Fruit fly (Drosophila melanogaster) whole organism, embryonic: Measurements from ENCODE around the gene mad2.
A peak's percentile ranks its signal among the peaks of the same experiment; 100 is the strongest.

Experiments
- B-H2 ChIP-seq: fragments of 200-800 bp; sonication (Bioruptor generic); optimal IDR thresholded peaks from 2 replicates; lab custom pipeline; 2018; ENCODE audit warnings: missing biosample characterization, mild to moderate bottlenecking, missing genetic modification characterization
- CG10209 ChIP-seq: fragments of 200-800 bp; sonication (Bioruptor generic); optimal IDR thresholded peaks from 3 replicates; lab custom pipeline; 2017; ENCODE audit warnings: missing biosample characterization, mild to moderate bottlenecking, missing genetic modification characterization, missing genetic modification reagents
- CG10267 ChIP-seq: fragments of 200-800 bp; sonication (Bioruptor generic); optimal IDR thresholded peaks from 2 replicates; lab custom pipeline; 2018; ENCODE audit warnings: missing biosample characterization, mild to moderate bottlenecking, missing genetic modification characterization, moderate library complexity
- CG11456 ChIP-seq: fragments of 200-800 bp; sonication (Bioruptor generic); IDR thresholded peaks from 3 replicates; pipeline ENCODE4 v1.3.6; 2022; ENCODE audit warnings: missing biosample characterization, missing genetic modification characterization
- CG12219 ChIP-seq: fragments of 200-800 bp; sonication (Bioruptor generic); optimal IDR thresholded peaks from 3 replicates; lab custom pipeline; 2018; ENCODE audit warnings: missing biosample characterization, mild to moderate bottlenecking, missing genetic modification characterization
- CG12659 ChIP-seq: fragments of 200-800 bp; sonication (Bioruptor generic); optimal IDR thresholded peaks from 3 replicates; lab custom pipeline; 2017; ENCODE audit warnings: mild to moderate bottlenecking, missing biosample characterization, missing genetic modification reagents, missing genetic modification characterization
- CG14710 ChIP-seq: fragments of 200-800 bp; sonication (Bioruptor generic); optimal IDR thresholded peaks from 3 replicates; lab custom pipeline; 2019; ENCODE audit warnings: missing biosample characterization, mild to moderate bottlenecking, missing genetic modification characterization, moderate library complexity
- CG1832 ChIP-seq: fragments of 200-800 bp; sonication (Bioruptor generic); optimal IDR thresholded peaks from 2 replicates; lab custom pipeline; 2017; ENCODE audit warnings: missing biosample characterization, mild to moderate bottlenecking, missing genetic modification characterization, inconsistent platforms
- CG2199 ChIP-seq: fragments of 200-800 bp; sonication (Bioruptor generic); IDR thresholded peaks from 3 replicates; pipeline ENCODE4 v1.3.6; 2022; ENCODE audit warnings: missing biosample characterization, missing genetic modification characterization
- CG31388 ChIP-seq: fragments of 200-800 bp; sonication (Bioruptor generic); optimal IDR thresholded peaks from 2 replicates; lab custom pipeline; 2016; ENCODE audit warnings: missing biosample characterization, missing genetic modification characterization
- CG3838 ChIP-seq: fragments of 200-800 bp; sonication (Bioruptor generic); optimal IDR thresholded peaks from 3 replicates; lab custom pipeline; 2016; ENCODE audit warnings: missing biosample characterization, missing genetic modification characterization
- CG4328 ChIP-seq: fragments of 200-800 bp; sonication (Bioruptor generic); optimal IDR thresholded peaks from 3 replicates; lab custom pipeline; 2017; ENCODE audit warnings: missing biosample characterization, missing genetic modification reagents, missing genetic modification characterization
- CG4707 ChIP-seq: fragments of 200-800 bp; sonication (Bioruptor generic); optimal IDR thresholded peaks from 2 replicates; lab custom pipeline; 2018; ENCODE audit warnings: missing biosample characterization, mild to moderate bottlenecking, missing genetic modification characterization, moderate library complexity
- CG7357 ChIP-seq: fragments of 200-800 bp; sonication (Bioruptor generic); IDR thresholded peaks from 3 replicates; pipeline ENCODE4 v1.3.6; 2022; ENCODE audit warnings: missing biosample characterization, missing genetic modification characterization
- CG8388 ChIP-seq: fragments of 200-800 bp; sonication (Bioruptor generic); optimal IDR thresholded peaks from 2 replicates; lab custom pipeline; 2019; ENCODE audit warnings: missing biosample characterization, mild to moderate bottlenecking, missing genetic modification characterization, moderate library complexity
- CG9215 ChIP-seq: fragments of 200-800 bp; sonication (Bioruptor generic); IDR thresholded peaks from 2 replicates; pipeline ENCODE4 v1.3.6; 2022; ENCODE audit warnings: missing biosample characterization, missing genetic modification characterization
- CG9797 ChIP-seq: fragments of 200-800 bp; sonication (Bioruptor generic); optimal IDR thresholded peaks from 3 replicates; lab custom pipeline; 2018; ENCODE audit warnings: missing biosample characterization, mild to moderate bottlenecking, missing genetic modification characterization
- CG9932 ChIP-seq: fragments of 200-800 bp; sonication (Bioruptor generic); IDR thresholded peaks from 2 replicates; pipeline ENCODE4 v1.3.6; 2022; ENCODE audit warnings: missing biosample characterization, missing genetic modification characterization
- CoRest ChIP-seq: fragments of 200-800 bp; sonication (Bioruptor generic); optimal IDR thresholded peaks from 3 replicates; lab custom pipeline; 2018; ENCODE audit warnings: missing biosample characterization, mild to moderate bottlenecking, missing genetic modification characterization, moderate library complexity
- Dip3 ChIP-seq: fragments of 200-800 bp; sonication (Bioruptor generic); optimal IDR thresholded peaks from 3 replicates; lab custom pipeline; 2016; ENCODE audit warnings: missing biosample characterization, missing genetic modification characterization
- Doc3 ChIP-seq: fragments of 200-800 bp; sonication (Bioruptor generic); IDR thresholded peaks from 3 replicates; pipeline ENCODE4 v1.3.6; 2022; ENCODE audit warnings: missing biosample characterization, missing genetic modification characterization; ENCODE audit not compliant: partially characterized antibody
- Gug ChIP-seq: fragments of 200-800 bp; sonication (Bioruptor generic); IDR thresholded peaks from 4 replicates; pipeline ENCODE4 v1.3.6; 2022; ENCODE audit warnings: missing biosample characterization, missing genetic modification characterization
- H15 ChIP-seq: fragments of 200-800 bp; sonication (Bioruptor generic); IDR thresholded peaks from 3 replicates; pipeline ENCODE4 v1.3.6; 2022; ENCODE audit warnings: missing biosample characterization, missing genetic modification characterization
- Hsf ChIP-seq: fragments of 200-800 bp; sonication (Bioruptor generic); optimal IDR thresholded peaks from 3 replicates; lab custom pipeline; 2016; ENCODE audit warnings: missing biosample characterization, missing genetic modification characterization
- MBD-R2 ChIP-seq: fragments of 200-800 bp; sonication (Bioruptor generic); IDR thresholded peaks from 2 replicates; pipeline ENCODE4 v1.3.6; 2022; ENCODE audit warnings: missing biosample characterization, missing genetic modification characterization
- Myb ChIP-seq: fragments of 200-800 bp; sonication (Bioruptor generic); optimal IDR thresholded peaks from 2 replicates; lab custom pipeline; 2016; ENCODE audit warnings: missing biosample characterization, missing genetic modification characterization
- Nf-YB ChIP-seq: fragments of 200-800 bp; sonication (Bioruptor generic); optimal IDR thresholded peaks from 3 replicates; lab custom pipeline; 2019; ENCODE audit warnings: missing biosample characterization, mild to moderate bottlenecking, missing genetic modification characterization, moderate library complexity
- PHDP ChIP-seq: fragments of 200-800 bp; sonication (Bioruptor generic); optimal IDR thresholded peaks from 3 replicates; lab custom pipeline; 2018; ENCODE audit warnings: missing biosample characterization, mild to moderate bottlenecking, missing genetic modification characterization, moderate library complexity
- Ptx1 ChIP-seq: fragments of 200-800 bp; sonication (Bioruptor generic); IDR thresholded peaks from 2 replicates; pipeline ENCODE4 v1.3.6; 2022; ENCODE audit warnings: missing biosample characterization, missing genetic modification characterization
- Scr ChIP-seq: fragments of 200-800 bp; sonication (Bioruptor generic); IDR thresholded peaks from 2 replicates; pipeline ENCODE4 v1.3.6; 2022; ENCODE audit warnings: missing biosample characterization, missing genetic modification characterization; ENCODE audit not compliant: partially characterized antibody
- ac ChIP-seq: fragments of 200-800 bp; sonication (Bioruptor generic); optimal IDR thresholded peaks from 3 replicates; lab custom pipeline; 2017; ENCODE audit warnings: missing biosample characterization, mild to moderate bottlenecking, missing genetic modification characterization
- amos ChIP-seq: fragments of 200-800 bp; sonication (Bioruptor generic); IDR thresholded peaks from 2 replicates; pipeline ENCODE4 v1.3.6; 2022; ENCODE audit warnings: missing biosample characterization, missing genetic modification characterization; ENCODE audit not compliant: partially characterized antibody
- chinmo ChIP-seq: fragments of 200-800 bp; sonication (Bioruptor generic); IDR thresholded peaks from 4 replicates; pipeline ENCODE4 v1.3.6; 2022; ENCODE audit warnings: missing biosample characterization, missing genetic modification characterization; ENCODE audit not compliant: partially characterized antibody
- en ChIP-seq: fragments of 200-800 bp; sonication (Bioruptor generic); optimal IDR thresholded peaks from 2 replicates; lab custom pipeline; 2016; ENCODE audit warnings: missing biosample characterization, missing genetic modification characterization
- gfzf ChIP-seq: fragments of 200-800 bp; sonication (Bioruptor generic); optimal IDR thresholded peaks from 2 replicates; lab custom pipeline; 2016; ENCODE audit warnings: missing biosample characterization, mild to moderate bottlenecking, missing genetic modification characterization, moderate library complexity
- ham ChIP-seq: fragments of 200-800 bp; sonication (Bioruptor generic); IDR thresholded peaks from 2 replicates; pipeline ENCODE4 v1.3.6; 2022; ENCODE audit warnings: missing biosample characterization, missing genetic modification characterization
- hb ChIP-seq: fragments of 200-800 bp; sonication (Bioruptor generic); IDR thresholded peaks from 3 replicates; pipeline ENCODE4 v1.3.6; 2022; ENCODE audit warnings: missing biosample characterization, missing genetic modification characterization; ENCODE audit not compliant: partially characterized antibody
- inv ChIP-seq: fragments of 200-800 bp; sonication (Bioruptor generic); IDR thresholded peaks from 2 replicates; pipeline ENCODE4 v1.3.6; 2022; ENCODE audit warnings: missing biosample characterization, missing genetic modification characterization; ENCODE audit not compliant: partially characterized antibody
- mirr ChIP-seq: fragments of 200-800 bp; sonication (Bioruptor generic); optimal IDR thresholded peaks from 3 replicates; lab custom pipeline; 2018; ENCODE audit warnings: missing biosample characterization, mild to moderate bottlenecking, missing genetic modification characterization
- nerfin-2 ChIP-seq: fragments of 200-800 bp; sonication (Bioruptor generic); IDR thresholded peaks from 2 replicates; pipeline ENCODE4 v1.3.6; 2022; ENCODE audit warnings: missing biosample characterization, missing genetic modification characterization; ENCODE audit not compliant: partially characterized antibody
- pb ChIP-seq: fragments of 200-800 bp; sonication (Bioruptor generic); optimal IDR thresholded peaks from 3 replicates; lab custom pipeline; 2016; ENCODE audit warnings: missing biosample characterization, missing genetic modification characterization
- pita ChIP-seq: fragments of 200-800 bp; sonication (Bioruptor generic); optimal IDR thresholded peaks from 2 replicates; lab custom pipeline; 2017; ENCODE audit warnings: missing biosample characterization, mild to moderate bottlenecking, missing genetic modification characterization
- slp2 ChIP-seq: fragments of 200-800 bp; sonication (Bioruptor generic); optimal IDR thresholded peaks from 2 replicates; lab custom pipeline; 2016; ENCODE audit warnings: missing biosample characterization, missing genetic modification characterization
- stwl ChIP-seq: fragments of 200-800 bp; sonication (Bioruptor generic); optimal IDR thresholded peaks from 3 replicates; lab custom pipeline; 2018; ENCODE audit warnings: missing biosample characterization, mild to moderate bottlenecking, missing genetic modification characterization, moderate library complexity
- trem ChIP-seq: fragments of 200-800 bp; optimal IDR thresholded peaks from 3 replicates; lab custom pipeline; 2019; ENCODE audit warnings: missing biosample characterization, mild to moderate bottlenecking, missing genetic modification characterization, moderate library complexity

mad2 gene

DNA sequence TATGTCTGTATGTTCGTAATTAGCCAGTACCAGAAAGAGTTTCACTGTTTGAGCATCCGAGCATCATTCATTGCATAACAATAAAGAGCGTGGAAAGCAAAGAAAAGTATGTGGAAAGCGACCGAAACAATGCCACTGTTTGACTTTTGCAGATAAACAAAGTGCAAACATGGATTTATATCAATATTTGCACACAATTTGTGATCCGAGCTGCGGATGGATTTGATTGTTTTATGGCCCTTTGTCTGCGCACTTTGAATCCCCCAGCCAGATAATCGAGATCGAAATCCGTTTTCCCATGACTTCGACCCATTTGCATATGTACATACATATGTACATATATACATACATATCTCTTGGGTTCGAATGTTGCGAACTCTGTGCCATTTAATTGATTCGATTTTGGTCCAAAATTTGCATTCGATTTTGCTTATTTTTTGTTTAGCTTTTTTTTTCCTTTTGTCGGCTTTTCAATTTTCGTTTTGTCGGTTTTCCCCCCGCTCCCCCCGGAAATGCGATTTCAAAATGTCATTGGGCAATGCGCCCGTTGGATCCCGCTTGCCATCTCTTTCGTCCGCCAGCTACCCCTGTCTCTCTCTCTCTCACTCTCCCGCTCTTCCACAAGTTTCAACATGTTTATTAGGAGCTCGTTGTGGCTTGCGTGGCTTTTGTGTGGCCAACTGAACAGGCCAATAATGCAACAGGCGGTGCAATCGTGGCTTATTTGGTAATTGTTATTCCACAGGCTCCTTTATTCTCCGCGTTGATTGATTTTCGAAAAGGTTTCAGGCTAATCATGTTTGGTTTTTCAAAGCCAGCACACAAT, 27.4 kb downstream of the mad2 start (continued):
- TF ChIP-seq Dip3 (no peak), H15 (GFP tag; lab: Robert Waterston, UW) (no peak), CG3838 (GFP tag; lab: Kevin White, UChicago) (no peak), Scr (GFP tag; lab: Robert Waterston, UW) (no peak), mirr (GFP tag; lab: Kevin White, UChicago) (no peak), CG14710 (tag; lab: Kevin White, UChicago) (no peak), CG7357 (GFP tag; lab: Robert Waterston, UW) (no peak), hb (GFP tag; lab: Robert Waterston, UW) (no peak), Hsf (GFP tag; lab: Kevin White, UChicago) (no peak), CG8388 (GFP tag; lab: Kevin White, UChicago) (no peak), CG9932 (GFP tag; lab: Robert Waterston, UW) (no peak), CG2199 (GFP tag; lab: Robert Waterston, UW) (no peak), CG4707 (GFP tag; lab: Kevin White, UChicago) (no peak), pita (GFP tag; lab: Kevin White, UChicago) (no peak), MBD-R2 (GFP tag; lab: Robert Waterston, UW) (no peak), CG4328 (GFP tag; lab: Kevin White, UChicago) (no peak), pb (GFP tag; lab: Kevin White, UChicago) (no peak), PHDP (tag; lab: Kevin White, UChicago) (peak; percentile 6), CG10209 (no peak), CG10267 (tag; lab: Kevin White, UChicago) (no peak), CG1832 (GFP tag; lab: Kevin White, UChicago) (peak; percentile 36), ac (GFP tag; lab: Kevin White, UChicago) (no peak), en (GFP tag; lab: Kevin White, UChicago) (no peak), Ptx1 (GFP tag; lab: Robert Waterston, UW) (no peak), CG9215 (GFP tag; lab: Robert Waterston, UW) (no peak), Doc3 (no peak), Nf-YB (GFP tag; lab: Kevin White, UChicago) (peak; percentile 34), ham (no peak), Gug (no peak), CG31388 (GFP tag; lab: Kevin White, UChicago) (no peak), stwl (no peak), CG12219 (GFP tag; lab: Kevin White, UChicago) (no peak), B-H2 (GFP tag; lab: Kevin White, UChicago) (no peak), CG11456 (GFP tag; lab: Robert Waterston, UW) (no peak)
- TF ChIP-seq, all 482 proteins: peak for 34

DNA sequence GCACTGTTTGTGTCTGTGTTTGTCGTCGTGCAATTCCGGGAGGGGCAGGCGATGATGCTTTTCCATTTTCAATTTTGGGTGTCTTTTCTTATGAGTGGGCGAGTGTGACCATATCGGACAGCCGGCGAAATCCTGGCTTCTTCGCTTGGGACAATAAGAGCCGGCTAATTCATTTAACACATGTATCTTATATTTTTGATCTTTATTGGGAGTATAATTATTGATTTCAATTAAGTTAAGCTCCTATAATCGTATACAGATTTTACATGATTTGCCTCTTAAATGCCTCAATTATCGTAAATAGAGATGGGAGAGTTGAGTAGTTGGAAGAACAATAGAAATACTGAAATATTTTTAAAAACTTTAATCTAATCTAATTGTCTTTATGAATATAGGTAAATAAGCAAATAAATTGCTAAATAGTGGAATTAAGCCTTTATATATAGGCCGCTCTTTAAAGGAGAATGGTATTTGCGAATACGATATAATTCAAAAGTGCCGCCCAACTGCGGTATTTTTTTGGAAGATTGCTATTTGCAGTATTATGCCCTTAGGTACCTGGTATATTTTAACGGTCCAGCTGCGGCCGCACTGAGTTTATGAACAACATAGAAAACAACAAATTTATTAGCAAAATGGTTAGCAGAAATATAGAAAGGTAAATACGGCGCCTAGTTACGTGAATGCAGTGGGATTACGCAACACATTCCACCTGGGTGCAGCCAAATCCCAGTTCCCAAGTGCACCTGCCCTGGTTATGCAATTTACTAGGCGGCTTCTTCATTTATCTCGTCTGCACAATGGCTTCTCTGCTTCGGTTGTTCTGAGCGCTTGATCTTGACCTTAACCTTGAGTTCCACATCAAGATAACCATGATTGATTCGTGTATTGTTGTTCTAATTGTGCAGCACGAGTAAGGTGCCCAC, 33.2 kb downstream of the mad2 start, which contains the start of the genes Myt1, PGRP-LD and Pmi:
Myt1 (minus strand) TSS at position 116 of the 926 bp plus-strand sequence.
PGRP-LD (plus strand) TSS at position 576 of the 926 bp plus-strand sequence.
Pmi (plus strand) TSS at position 576 of the 926 bp plus-strand sequence.
- TF ChIP-seq Scr (GFP tag; lab: Robert Waterston, UW) (peak; percentile 36; the same call in 1 of the 2 replicates), nerfin-2 (GFP tag; lab: Robert Waterston, UW) (no peak), Myb (GFP tag; lab: Kevin White, UChicago) (peak; percentile 38), inv (GFP tag; lab: Robert Waterston, UW) (0 out of 2 replicates have a peak, but pooled peaks have one; percentile 7), slp2 (GFP tag; lab: Kevin White, UChicago) (no peak), CG12659 (GFP tag; lab: Kevin White, UChicago) (peak; percentile 9), amos (GFP tag; lab: Robert Waterston, UW) (0 out of 2 replicates have a peak, but pooled peaks have one; percentile 4), trem (tag; lab: Kevin White, UChicago) (peak; percentile 48), CG9797 (peak; percentile 70), CoRest (peak; percentile 10), CG14710 (tag; lab: Kevin White, UChicago) (peak; percentile 49), gfzf (GFP tag; lab: Kevin White, UChicago) (peak; percentile 81), chinmo (GFP tag; lab: Robert Waterston, UW) (0 out of 4 replicates have a peak, but pooled peaks have one; percentile 62), MBD-R2 (GFP tag; lab: Robert Waterston, UW) (peak; percentile 33; the same call in 1 of the 2 replicates)
